Fruit fly (Drosophila melanogaster) whole organism, adult: ENCODE data around the gene Orct.

ENCODE experiments used
- CG11617 ChIP-seq: fragments of 200-800 bp; sonication (Bioruptor generic); optimal IDR thresholded peaks from 2 replicates; lab custom pipeline; 2017; ENCODE audit warnings: mild to moderate bottlenecking, missing biosample characterization, missing genetic modification reagents, missing genetic modification characterization
- CG12768 ChIP-seq: fragments of 200-800 bp; sonication (Bioruptor generic); optimal IDR thresholded peaks from 2 replicates; lab custom pipeline; 2017; ENCODE audit warnings: missing biosample characterization, missing genetic modification characterization, mild to moderate bottlenecking, moderate library complexity, missing genetic modification reagents
- CG14711 ChIP-seq: fragments of 200-800 bp; sonication (Bioruptor generic); optimal IDR thresholded peaks from 2 replicates; lab custom pipeline; 2018; ENCODE audit warnings: missing biosample characterization, mild to moderate bottlenecking, missing genetic modification characterization, moderate library complexity
- CG1620 ChIP-seq: fragments of 200-800 bp; sonication (Bioruptor generic); optimal IDR thresholded peaks from 2 replicates; lab custom pipeline; 2016; ENCODE audit warnings: missing biosample characterization, missing genetic modification characterization
- CG33017 ChIP-seq: fragments of 200-800 bp; sonication (Bioruptor generic); optimal IDR thresholded peaks from 2 replicates; lab custom pipeline; 2018; ENCODE audit warnings: missing biosample characterization, mild to moderate bottlenecking, missing genetic modification characterization, moderate library complexity
- CG5204 ChIP-seq: fragments of 200-800 bp; sonication (Bioruptor generic); optimal IDR thresholded peaks from 2 replicates; lab custom pipeline; 2016; ENCODE audit warnings: missing biosample characterization, missing genetic modification characterization
- CG7045 ChIP-seq: fragments of 200-800 bp; sonication (Bioruptor generic); optimal IDR thresholded peaks from 2 replicates; lab custom pipeline; 2017; ENCODE audit warnings: missing biosample characterization, mild to moderate bottlenecking, missing genetic modification characterization
- CG7101 ChIP-seq: fragments of 200-800 bp; sonication (Bioruptor generic); optimal IDR thresholded peaks from 2 replicates; lab custom pipeline; 2018; ENCODE audit warnings: missing biosample characterization, mild to moderate bottlenecking, missing genetic modification characterization, moderate library complexity
- Clk ChIP-seq: fragments of 200-800 bp; sonication (Bioruptor generic); optimal IDR thresholded peaks from 2 replicates; lab custom pipeline; 2017; ENCODE audit warnings: missing biosample characterization, missing genetic modification characterization
- Crg-1 ChIP-seq: fragments of 200-800 bp; sonication (Bioruptor generic); optimal IDR thresholded peaks from 2 replicates; lab custom pipeline; 2016; ENCODE audit warnings: missing biosample characterization, missing genetic modification characterization
- Hr96 ChIP-seq: fragments of 200-800 bp; sonication (Bioruptor generic); optimal IDR thresholded peaks from 2 replicates; lab custom pipeline; 2016; ENCODE audit warnings: missing biosample characterization, missing genetic modification characterization
- Mnt ChIP-seq: fragments of 200-800 bp; sonication (Bioruptor generic); optimal IDR thresholded peaks from 2 replicates; lab custom pipeline; 2016; ENCODE audit warnings: missing biosample characterization, mild to moderate bottlenecking, missing genetic modification characterization
- bab1 ChIP-seq: fragments of 200-800 bp; sonication (Bioruptor generic); optimal IDR thresholded peaks from 3 replicates; lab custom pipeline; 2019; ENCODE audit warnings: missing biosample characterization, mild to moderate bottlenecking, missing genetic modification characterization, moderate library complexity
- cic ChIP-seq: fragments of 200-800 bp; sonication (Bioruptor generic); optimal IDR thresholded peaks from 2 replicates; lab custom pipeline; 2017; ENCODE audit warnings: missing biosample characterization, mild to moderate bottlenecking, missing genetic modification characterization, moderate library complexity
- cnc ChIP-seq, 2 experiments: fragments of >200 bp; optimal IDR thresholded peaks; 2 replicates each; lab custom pipeline; 2017
- kay ChIP-seq: fragments of 200-800 bp; sonication (Bioruptor generic); peaks from one replicate; lab custom pipeline; 2016; ENCODE audit warnings: missing biosample characterization, missing genetic modification characterization, borderline replicate concordance
- ovo ChIP-seq: fragments of 200-800 bp; sonication (Bioruptor generic); optimal IDR thresholded peaks from 2 replicates; lab custom pipeline; 2016; ENCODE audit warnings: missing biosample characterization, missing genetic modification characterization
- pad ChIP-seq: fragments of 200-800 bp; sonication (Bioruptor generic); optimal IDR thresholded peaks from 3 replicates; lab custom pipeline; 2017; ENCODE audit warnings: missing biosample characterization, missing genetic modification characterization, mild to moderate bottlenecking, moderate library complexity, missing genetic modification reagents
- tj ChIP-seq: fragments of 200-800 bp; sonication (Bioruptor generic); optimal IDR thresholded peaks from 3 replicates; lab custom pipeline; 2017; ENCODE audit warnings: missing biosample characterization, mild to moderate bottlenecking, missing genetic modification characterization, moderate library complexity
- toe ChIP-seq: fragments of 200-800 bp; sonication (Bioruptor generic); optimal IDR thresholded peaks from 2 replicates; lab custom pipeline; 2016; ENCODE audit warnings: missing biosample characterization, missing genetic modification characterization

The Orct gene

dm6 chr3R:24297444-24298146, 21.5 kb downstream of the Orct start:
- TF ChIP-seq CG7101 (tag; lab: Kevin White, UChicago) = no peak
- no peak for TF ChIP-seq cic (GFP tag; lab: Kevin White, UChicago)
- TF ChIP-seq bab1 (GFP tag; lab: Kevin White, UChicago) = no peak
- TF ChIP-seq Clk (GFP tag; lab: Kevin White, UChicago) = no peak

- TF ChIP-seq toe (GFP tag; lab: Kevin White, UChicago) (no peak), CG11617 (peak; percentile 21), CG7045 (GFP tag; lab: Kevin White, UChicago) (peak; percentile 40), CG5204 (GFP tag; lab: Kevin White, UChicago) (peak; percentile 2), Hr96 (no peak), kay (GFP tag; lab: Kevin White, UChicago) (peak; percentile 81), CG12768 (peak; percentile 45), CG7101 (tag; lab: Kevin White, UChicago) (peak; percentile 21), Clk (GFP tag; lab: Kevin White, UChicago) (no peak), CG1620 (GFP tag; lab: Kevin White, UChicago) (peak; percentile 23), Mnt (GFP tag; lab: Kevin White, UChicago) (peak; percentile 11), tj (GFP tag; lab: Kevin White, UChicago) (peak; percentile 42), cic (GFP tag; lab: Kevin White, UChicago) (peak; percentile 39)
Observed at dm6 chr3R:24298534-24298936, 22.5 kb downstream of the Orct start.

- no peak for TF ChIP-seq cnc (optimal IDR thresholded peaks at IDR 0.05; lab: Kevin White, UChicago)
- no peak for TF ChIP-seq Hr96
- TF ChIP-seq CG11617 = no peak
- no peak for TF ChIP-seq CG7101 (tag; lab: Kevin White, UChicago)
- no peak for TF ChIP-seq Mnt (GFP tag; lab: Kevin White, UChicago)
- TF ChIP-seq CG33017 (tag; lab: Kevin White, UChicago) = no peak
- no peak for TF ChIP-seq tj (GFP tag; lab: Kevin White, UChicago)
- TF ChIP-seq cic (GFP tag; lab: Kevin White, UChicago) = no peak
- TF ChIP-seq toe (GFP tag; lab: Kevin White, UChicago) = no peak
- no peak for TF ChIP-seq Clk (GFP tag; lab: Kevin White, UChicago)
- TF ChIP-seq CG1620 (GFP tag; lab: Kevin White, UChicago) = no peak
- TF ChIP-seq pad (GFP tag; lab: Kevin White, UChicago) = no peak
- TF ChIP-seq bab1 (GFP tag; lab: Kevin White, UChicago) = no peak
- no peak for TF ChIP-seq Crg-1 (GFP tag; lab: Kevin White, UChicago)
- TF ChIP-seq CG7045 (GFP tag; lab: Kevin White, UChicago) = no peak
- TF ChIP-seq CG12768 = no peak
- no peak for TF ChIP-seq CG14711 (tag; lab: Kevin White, UChicago)
- TF ChIP-seq ovo = no peak
Observed at dm6 chr3R:24299148-24299547, 23.1 kb downstream of the Orct start.

- TF ChIP-seq tj (GFP tag; lab: Kevin White, UChicago) = peak; percentile 17
- no peak for TF ChIP-seq Mnt (GFP tag; lab: Kevin White, UChicago)
- TF ChIP-seq bab1 (GFP tag; lab: Kevin White, UChicago) = peak; percentile 36
- no peak for TF ChIP-seq toe (GFP tag; lab: Kevin White, UChicago)
- no peak for TF ChIP-seq CG7101 (tag; lab: Kevin White, UChicago)
- no peak for TF ChIP-seq cnc (optimal IDR thresholded peaks at IDR 0.05; lab: Kevin White, UChicago)
- no peak for TF ChIP-seq pad (GFP tag; lab: Kevin White, UChicago)
- TF ChIP-seq Clk (GFP tag; lab: Kevin White, UChicago) = no peak
- TF ChIP-seq CG1620 (GFP tag; lab: Kevin White, UChicago) = no peak
- TF ChIP-seq CG33017 (tag; lab: Kevin White, UChicago) = no peak
Observed at dm6 chr3R:24301520-24301919, 25.5 kb downstream of the Orct start.

DNA sequence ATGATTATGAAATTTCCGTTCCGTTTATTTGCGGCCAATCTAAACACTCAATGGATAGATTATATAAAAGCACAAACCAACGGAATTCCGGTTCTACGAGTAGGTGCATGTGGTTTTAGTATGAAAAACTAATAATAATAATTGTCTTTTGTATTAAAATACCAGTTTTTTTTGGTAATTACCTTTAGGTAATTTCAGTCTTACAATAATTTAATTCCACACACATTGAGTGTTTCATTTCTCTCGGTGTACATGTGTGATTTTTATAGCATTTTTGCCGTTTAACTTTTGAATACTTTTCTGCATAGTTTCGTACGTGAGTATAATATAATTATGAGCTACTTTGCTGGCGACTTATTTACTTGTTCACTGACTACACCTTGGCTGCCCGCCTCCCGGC, 27.0 kb downstream of the Orct start:
- peak; percentile 44 for TF ChIP-seq bab1 (GFP tag; lab: Kevin White, UChicago)
- no peak for TF ChIP-seq ovo

- TF ChIP-seq toe (GFP tag; lab: Kevin White, UChicago) (peak; percentile 79), CG14711 (tag; lab: Kevin White, UChicago) (no peak), kay (GFP tag; lab: Kevin White, UChicago) (peak; percentile 87), CG12768 (peak; percentile 37), CG11617 (peak; percentile 46), pad (GFP tag; lab: Kevin White, UChicago) (no peak), Hr96 (peak; percentile 9), Crg-1 (GFP tag; lab: Kevin White, UChicago) (no peak), CG1620 (GFP tag; lab: Kevin White, UChicago) (peak; percentile 43), cnc (optimal IDR thresholded peaks at IDR 0.05; lab: Kevin White, UChicago) (no peak), bab1 (GFP tag; lab: Kevin White, UChicago) (peak; percentile 16), CG7045 (GFP tag; lab: Kevin White, UChicago) (peak; percentile 52), CG7101 (tag; lab: Kevin White, UChicago) (peak; percentile 62), CG33017 (tag; lab: Kevin White, UChicago) (no peak), ovo (no peak), CG5204 (GFP tag; lab: Kevin White, UChicago) (no peak), Mnt (GFP tag; lab: Kevin White, UChicago) (peak; percentile 20), Clk (GFP tag; lab: Kevin White, UChicago) (no peak), tj (GFP tag; lab: Kevin White, UChicago) (peak; percentile 43), cic (GFP tag; lab: Kevin White, UChicago) (no peak)
Observed at dm6 chr3R:24318217-24319082, 42.4 kb downstream of the Orct start, which contains the start of the genes Nab2 and BRWD3. Nab2 (minus strand) TSS chr3R:24318419. BRWD3 (plus strand) TSS chr3R:24319000.
